Fruit fly (Drosophila melanogaster): ENCODE measurements around the gene htk.

DNA sequence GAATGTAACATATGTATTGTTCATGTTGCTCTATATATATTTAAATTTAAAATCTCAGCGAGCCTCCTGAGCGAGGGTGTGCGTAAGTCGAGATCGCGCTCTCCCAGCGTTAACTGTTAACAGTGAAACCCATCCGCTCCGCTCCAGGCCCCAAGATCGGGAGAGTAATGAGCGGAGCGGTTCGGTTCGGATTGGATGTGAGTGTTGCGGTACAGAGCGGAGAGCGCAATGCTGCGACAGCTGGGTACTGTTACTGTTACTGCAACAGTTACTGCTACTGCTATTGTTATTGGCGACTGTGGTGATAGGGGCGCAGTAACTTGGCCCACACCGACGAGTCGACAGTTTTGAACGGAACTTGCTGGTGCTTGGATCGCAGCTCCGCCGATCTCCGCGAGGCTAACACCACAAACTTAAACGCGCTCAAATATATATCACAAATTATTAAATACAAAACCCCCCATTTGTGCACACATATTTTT is 11.1 kb upstream of the htk start, which contains the start of gene Pvf1:
- TF ChIP-seq ttk (optimal IDR thresholded peaks at IDR 0.05) (no peak), psq (optimal IDR thresholded peaks at IDR 0.05) (no peak), h (optimal IDR thresholded peaks at IDR 0.05) (no peak), insv (optimal IDR thresholded peaks at IDR 0.05) (no peak), Sin3A (optimal IDR thresholded peaks at IDR 0.05) (no peak)
